Worm (Caenorhabditis elegans): ENCODE data around the gene clec-142.

ce11 chrII:8248745-8249144 lies 29.7 kb upstream of the clec-142 start, which contains the start of the genes F35C11.2 and F35C11.4:
- no peak for TF ChIP-seq skn-1 (tag; optimal IDR thresholded peaks at IDR 0.05)
- no peak for TF ChIP-seq ets-5 (GFP tag; IDR thresholded peaks at IDR 0.05)
- TF ChIP-seq aly-2 (tag; optimal IDR thresholded peaks at IDR 0.05): no peak
- no peak for TF ChIP-seq irx-1 (tag; optimal IDR thresholded peaks at IDR 0.05)
- TF ChIP-seq sptf-1 (tag; optimal IDR thresholded peaks at IDR 0.05): no peak
- TF ChIP-seq nhr-76 (tag; optimal IDR thresholded peaks at IDR 0.05): no peak
- TF ChIP-seq egl-27 (tag; optimal IDR thresholded peaks at IDR 0.05): no peak
- no peak for TF ChIP-seq nhr-12 (tag; optimal IDR thresholded peaks at IDR 0.05)
- no peak for TF ChIP-seq sox-4 (tag; optimal IDR thresholded peaks at IDR 0.05)
- peak; percentile 60 for TF ChIP-seq elt-2 (tag; optimal IDR thresholded peaks at IDR 0.05)
